Worm (Caenorhabditis elegans) whole organism, young adult: ENCODE results near the gene idh-2.

Source experiments
- Y53G8AR.9 ChIP-seq: fragments of 200-800 bp; sonication (Bioruptor generic); conservative IDR thresholded peaks from 2 replicates; pipeline ENCODE4 v1.3.6; 2022; ENCODE audit warnings: missing genetic modification reagents, missing genetic modification characterization, missing compliant biosample characterization
- ama-1 ChIP-seq, 3 experiments: fragments of 150-350 bp in 1 of 3; sonication (generic microtip) in 2 of 3; optimal IDR thresholded peaks; 2 replicates each; lab custom pipeline; 2014 to 2018; ENCODE audit warnings: missing biosample characterization in 2 of 3, missing genetic modification characterization in 2 of 3, missing genetic modification reagents in 2 of 3
- dpl-1 ChIP-seq: fragments of 150-350 bp; optimal IDR thresholded peaks from 2 replicates; lab custom pipeline; 2014; ENCODE audit warnings: missing biosample characterization, missing genetic modification reagents, missing genetic modification characterization
- ets-4 ChIP-seq: fragments of 200-800 bp; sonication (Bioruptor generic); optimal IDR thresholded peaks from 2 replicates; lab custom pipeline; 2018; ENCODE audit warnings: mild to moderate bottlenecking, missing genetic modification characterization, missing compliant biosample characterization
- nhr-80 ChIP-seq: sonication (generic microtip); optimal IDR thresholded peaks from 2 replicates; lab custom pipeline; 2016; ENCODE audit warnings: missing genetic modification characterization, missing compliant biosample characterization
- sptf-2 ChIP-seq: fragments of 200-800 bp; sonication (Bioruptor generic); optimal IDR thresholded peaks from 2 replicates; lab custom pipeline; 2018; ENCODE audit warnings: mild to moderate bottlenecking, missing genetic modification characterization, missing compliant biosample characterization

DNA sequence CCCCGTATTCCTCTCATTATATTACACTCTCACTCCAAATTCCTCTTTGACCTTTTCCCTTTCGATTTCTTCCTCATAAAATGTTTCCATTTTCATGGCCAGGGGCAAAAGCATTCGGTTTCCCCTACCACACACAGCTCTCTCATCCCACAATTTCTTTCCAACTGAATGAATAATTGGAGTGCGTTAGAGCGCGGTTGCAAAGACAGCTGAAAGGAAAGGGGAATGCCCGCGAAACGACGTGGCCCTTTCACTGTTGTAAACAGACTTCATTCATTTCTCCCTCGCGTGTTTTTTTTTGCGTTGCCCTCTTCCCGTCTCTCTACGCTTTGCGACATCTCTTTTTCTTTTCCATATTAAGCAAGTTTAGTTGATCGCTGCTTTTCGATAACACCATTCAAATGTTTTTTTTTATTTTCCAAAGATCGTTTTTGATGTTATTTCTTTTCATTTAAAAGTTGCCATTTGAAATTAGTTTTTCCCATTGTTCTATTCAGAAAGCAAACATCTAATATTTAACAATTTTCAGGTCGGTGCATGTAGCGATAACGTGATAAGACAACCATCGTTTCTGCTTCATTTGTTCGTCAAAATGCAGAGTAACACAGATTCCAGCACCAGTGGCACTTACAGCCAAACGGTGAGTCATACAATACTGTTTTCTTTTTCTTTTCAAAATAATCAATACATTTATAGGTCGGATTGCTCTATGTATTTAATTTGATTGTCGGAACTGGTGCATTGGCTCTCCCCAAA, 46.7 kb downstream of the idh-2 start, which contains the start of gene C03A3.2:
- TF ChIP-seq nhr-80 (tag; lab: Kevin White, UChicago) (peak; percentile 49), ets-4 (GFP tag; lab: Kevin White, UChicago) (no peak), dpl-1 (GFP tag; lab: Kevin White, UChicago) (no peak), ama-1 (optimal IDR thresholded peaks at IDR 0.05; lab: Kevin White, UChicago) (no peak), ama-1 (GFP tag; optimal IDR thresholded peaks at IDR 0.05; lab: Kevin White, UChicago) (no peak), sptf-2 (GFP tag; lab: Kevin White, UChicago) (no peak), Y53G8AR.9 (GFP tag; lab: Robert Waterston, UW) (no peak)
